Worm (Caenorhabditis elegans) whole organism, L4 larva: Measurements from ENCODE around the gene cpsf-1.
A peak's percentile ranks its signal among the peaks of the same experiment; 100 is the strongest.

Source experiments
- F37D6.2 ChIP-seq: sonication (generic microtip); optimal IDR thresholded peaks from 2 replicates; lab custom pipeline; 2016; ENCODE audit warnings: mild to moderate bottlenecking, missing genetic modification characterization, missing compliant biosample characterization
- aha-1 ChIP-seq: fragments of 150-350 bp; peaks from one replicate; lab custom pipeline; 2014; ENCODE audit warnings: missing biosample characterization, missing genetic modification characterization
- ama-1 ChIP-seq: fragments of 150-350 bp; optimal IDR thresholded peaks from 2 replicates; lab custom pipeline; 2014; ENCODE audit warnings: inconsistent platforms, mixed read lengths
- ceh-20 ChIP-seq: fragments of 200-800 bp; sonication (Bioruptor generic); IDR thresholded peaks from 2 replicates; pipeline ENCODE4 v1.3.6; 2022; ENCODE audit warnings: missing genetic modification reagents, missing genetic modification characterization, missing compliant biosample characterization
- ceh-82 ChIP-seq: sonication (generic microtip); optimal IDR thresholded peaks from 2 replicates; lab custom pipeline; 2017; ENCODE audit warnings: missing biosample characterization, missing genetic modification characterization
- cey-2 ChIP-seq: sonication (generic microtip); optimal IDR thresholded peaks from 3 replicates; lab custom pipeline; 2017; ENCODE audit warnings: missing genetic modification characterization, mild to moderate bottlenecking, missing compliant biosample characterization, antibody characterized with exemption, borderline replicate concordance; ENCODE audit not compliant: insufficient read depth
- daf-8 ChIP-seq: fragments of 200-800 bp; sonication (Bioruptor generic); IDR thresholded peaks from 2 replicates; pipeline ENCODE4 v1.3.6; 2022; ENCODE audit warnings: missing genetic modification characterization, missing compliant biosample characterization
- dpl-1 ChIP-seq: fragments of 150-350 bp; optimal IDR thresholded peaks from 2 replicates; lab custom pipeline; 2014; ENCODE audit warnings: missing biosample characterization, missing genetic modification reagents, missing genetic modification characterization
- egl-27 ChIP-seq: sonication (generic microtip); optimal IDR thresholded peaks from 3 replicates; lab custom pipeline; 2017; ENCODE audit warnings: missing biosample characterization, missing genetic modification reagents, missing genetic modification characterization
- egl-43 ChIP-seq: fragments of 200-800 bp; sonication (Bioruptor generic); IDR thresholded peaks from 2 replicates; pipeline ENCODE4 v1.3.6; 2022; ENCODE audit warnings: missing genetic modification reagents, missing genetic modification characterization, missing compliant biosample characterization
- hif-1 ChIP-seq, 2 experiments: sonication (generic microtip); optimal IDR thresholded peaks; 2 replicates each; lab custom pipeline; 2016 to 2017; ENCODE audit warnings: missing compliant biosample characterization in 2 of 2, missing genetic modification characterization in 2 of 2, missing genetic modification reagents in 2 of 2, missing genotype in 2 of 2, mild to moderate bottlenecking in 1 of 2
- hlh-11 ChIP-seq: fragments of 200-800 bp; sonication (Bioruptor generic); optimal IDR thresholded peaks from 2 replicates; lab custom pipeline; 2018; ENCODE audit warnings: mild to moderate bottlenecking, missing genetic modification characterization, missing compliant biosample characterization
- hmg-1.1 ChIP-seq: fragments of 200-800 bp; sonication (Bioruptor generic); IDR thresholded peaks from 2 replicates; pipeline ENCODE4 v1.3.6; 2022; ENCODE audit warnings: missing genetic modification reagents, missing genetic modification characterization, missing compliant biosample characterization
- lin-1 ChIP-seq: fragments of 200-800 bp; sonication (Bioruptor generic); IDR thresholded peaks from 2 replicates; pipeline ENCODE4 v1.3.6; 2022; ENCODE audit warnings: missing genetic modification reagents, missing genetic modification characterization, missing compliant biosample characterization
- lin-13 ChIP-seq: fragments of 150-350 bp; optimal IDR thresholded peaks from 2 replicates; lab custom pipeline; 2014; ENCODE audit warnings: missing biosample characterization, missing genetic modification reagents, missing genetic modification characterization
- lin-38 ChIP-seq: fragments of 200-800 bp; sonication (Bioruptor generic); IDR thresholded peaks from 2 replicates; pipeline ENCODE4 v1.3.6; 2022; ENCODE audit warnings: missing genetic modification reagents, missing genetic modification characterization, missing compliant biosample characterization
- lir-3 ChIP-seq: sonication (generic microtip); optimal IDR thresholded peaks from 2 replicates; lab custom pipeline; 2016; ENCODE audit warnings: mild to moderate bottlenecking, missing genetic modification characterization, missing compliant biosample characterization
- lsy-2 ChIP-seq, 2 experiments: fragments of 150-350 bp in 1 of 2; sonication (generic microtip) in 1 of 2; optimal IDR thresholded peaks; 2 replicates each; lab custom pipeline; 2014 to 2017; ENCODE audit warnings: missing biosample characterization in 2 of 2, missing genetic modification characterization in 2 of 2
- mdl-1 ChIP-seq, 2 experiments: fragments of 150-350 bp in 1 of 2; sonication (generic microtip) in 1 of 2; optimal IDR thresholded peaks; 2 replicates each; lab custom pipeline; 2014 to 2017; ENCODE audit warnings: missing biosample characterization in 2 of 2, missing genetic modification characterization in 2 of 2
- mxl-2 ChIP-seq: fragments of 200-800 bp; sonication (Bioruptor generic); conservative IDR thresholded peaks from 2 replicates; pipeline ENCODE4 v1.3.6; 2022; ENCODE audit warnings: missing genetic modification reagents, missing genetic modification characterization, missing compliant biosample characterization
- nhr-25 ChIP-seq: sonication (generic microtip); optimal IDR thresholded peaks from 2 replicates; lab custom pipeline; 2017; ENCODE audit warnings: missing genetic modification characterization, mild to moderate bottlenecking, missing compliant biosample characterization, antibody characterized with exemption, moderate library complexity, borderline replicate concordance; ENCODE audit not compliant: insufficient read depth
- nhr-28 ChIP-seq: fragments of 150-350 bp; optimal IDR thresholded peaks from 2 replicates; lab custom pipeline; 2014; ENCODE audit warnings: missing biosample characterization, missing genetic modification characterization
- nhr-77 ChIP-seq: fragments of 150-350 bp; optimal IDR thresholded peaks from 2 replicates; lab custom pipeline; 2014; ENCODE audit warnings: missing biosample characterization, missing genetic modification characterization
- pha-4 ChIP-seq, 2 experiments: fragments of 150-350 bp in 1 of 2; fragments of 200-800 bp in 1 of 2; sonication (Bioruptor generic) in 1 of 2; IDR thresholded peaks in 1 of 2; optimal IDR thresholded peaks in 1 of 2; 2 replicates each; pipeline versions ENCODE4 v1.3.6 to Lab custom; 2014 to 2022; ENCODE audit warnings: missing genetic modification characterization in 2 of 2, missing genetic modification reagents in 2 of 2, missing biosample characterization in 1 of 2, missing compliant biosample characterization in 1 of 2
- saeg-2 ChIP-seq: fragments of 200-800 bp; sonication (Bioruptor generic); IDR thresholded peaks from 2 replicates; pipeline ENCODE4 v1.3.6; 2022; ENCODE audit warnings: missing genetic modification reagents, missing genetic modification characterization, missing compliant biosample characterization
- set-16 ChIP-seq: fragments of 200-800 bp; sonication (Bioruptor generic); IDR thresholded peaks from 2 replicates; pipeline ENCODE4 v1.3.6; 2022; ENCODE audit warnings: missing genetic modification reagents, missing genetic modification characterization, missing compliant biosample characterization
- spr-3 ChIP-seq: fragments of 200-800 bp; sonication (Bioruptor generic); optimal IDR thresholded peaks from 2 replicates; lab custom pipeline; 2018; ENCODE audit warnings: mild to moderate bottlenecking, missing genetic modification characterization, missing compliant biosample characterization
- tra-1 ChIP-seq: fragments of 200-800 bp; sonication (Bioruptor generic); IDR thresholded peaks from 2 replicates; pipeline ENCODE4 v1.3.6; 2022; ENCODE audit warnings: missing genetic modification reagents, missing genetic modification characterization, missing compliant biosample characterization
- unc-130 ChIP-seq: sonication (generic microtip); optimal IDR thresholded peaks from 2 replicates; lab custom pipeline; 2016; ENCODE audit warnings: missing genetic modification reagents, missing genetic modification characterization, missing compliant biosample characterization
- unc-62 ChIP-seq, 3 experiments: fragments of 150-350 bp in 1 of 3; sonication (generic microtip); optimal IDR thresholded peaks in 2 of 3; peaks in 1 of 3; 1 replicate in 1 of 3; 2 replicates in 2 of 3; lab custom pipeline; 2014 to 2017; ENCODE audit warnings: missing biosample characterization in 3 of 3, missing genetic modification characterization in 3 of 3, missing genetic modification reagents in 3 of 3, missing genotype in 1 of 3
- vab-7 ChIP-seq: fragments of 200-800 bp; sonication (Bioruptor generic); IDR thresholded peaks from 2 replicates; pipeline ENCODE4 v1.3.6; 2022; ENCODE audit warnings: missing genetic modification reagents, missing genetic modification characterization, missing compliant biosample characterization
- ztf-7 ChIP-seq: fragments of 150-350 bp; optimal IDR thresholded peaks from 2 replicates; lab custom pipeline; 2014; ENCODE audit warnings: missing biosample characterization, missing genetic modification characterization

Gene cpsf-1

ce11 chrIV:2048839-2049238 lies 16.0 kb upstream of the cpsf-1 start (continued):
- TF ChIP-seq lir-3 (tag; lab: Kevin White, UChicago): no peak
- peak; percentile 23 for TF ChIP-seq spr-3 (GFP tag; lab: Kevin White, UChicago)
- TF ChIP-seq egl-43 (GFP tag; lab: Robert Waterston, UW): 0 out of 2 replicates have a peak, but pooled peaks have one; percentile 12
- TF ChIP-seq unc-62 (GFP tag; optimal IDR thresholded peaks at IDR 0.05 in 1 of 2; lab: Kevin White, UChicago): peak in 1 of 2 experiments; percentile 71
- peak; percentile 66 for TF ChIP-seq unc-62 (tag; optimal IDR thresholded peaks at IDR 0.05; lab: Kevin White, UChicago)
- peak in 1 of 2 experiments; percentile 42 for TF ChIP-seq mdl-1 (tag; optimal IDR thresholded peaks at IDR 0.05; lab: Kevin White, UChicago)
- peak; percentile 77; the same call in 1 of the 2 replicates for TF ChIP-seq ceh-20 (GFP tag; lab: Robert Waterston, UW)
- peak; percentile 62 for TF ChIP-seq F37D6.2 (tag; lab: Kevin White, UChicago)
- TF ChIP-seq lin-1 (GFP tag; lab: Robert Waterston, UW): no peak
- TF ChIP-seq hlh-11 (tag; lab: Kevin White, UChicago): peak; percentile 90
- peak; percentile 61 for TF ChIP-seq nhr-28 (tag; lab: Kevin White, UChicago)
- TF ChIP-seq hif-1 (tag; optimal IDR thresholded peaks at IDR 0.05; lab: Kevin White, UChicago): peak in 1 of 2 experiments; percentile 65
- TF ChIP-seq nhr-25: peak; percentile 80
- peak; percentile 38 for TF ChIP-seq lin-38
- peak; percentile 33 to 82 for TF ChIP-seq lsy-2 (tag; optimal IDR thresholded peaks at IDR 0.05; lab: Kevin White, UChicago)
- TF ChIP-seq hmg-1.1: peak; percentile 86
- 0 out of 2 replicates have a peak, but pooled peaks have one; percentile 33 for TF ChIP-seq tra-1 (GFP tag; lab: Robert Waterston, UW)
- TF ChIP-seq ama-1 (lab: Kevin White, UChicago): no peak
- TF ChIP-seq mxl-2 (GFP tag; lab: Robert Waterston, UW): no peak
- TF ChIP-seq lin-13 (GFP tag; lab: Kevin White, UChicago): peak; percentile 31
- TF ChIP-seq dpl-1 (GFP tag; lab: Kevin White, UChicago): peak; percentile 28

DNA sequence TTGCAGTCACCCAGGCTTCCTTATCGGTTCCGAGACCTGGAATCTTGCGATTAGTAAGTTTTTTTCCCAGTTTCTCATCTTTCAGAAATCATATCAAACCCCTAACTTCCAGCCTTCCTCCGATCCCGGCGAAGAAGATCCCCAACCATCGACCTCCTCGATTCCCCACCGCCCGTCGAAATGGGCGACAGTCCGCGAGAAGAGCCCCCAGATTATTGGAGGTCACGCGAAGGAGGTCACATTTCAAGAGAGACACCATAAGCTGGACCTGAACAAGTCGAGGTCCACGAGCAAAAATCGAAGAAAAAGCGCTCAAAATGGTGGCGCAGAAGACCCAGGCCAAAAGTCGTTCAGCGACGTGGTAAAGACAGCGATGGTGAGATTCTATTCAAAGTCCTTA lies 4.7 kb upstream of the cpsf-1 start:
- TF ChIP-seq unc-62 (GFP tag; optimal IDR thresholded peaks at IDR 0.05 in 1 of 2; lab: Kevin White, UChicago) (peak in 1 of 2 experiments; percentile 19), unc-62 (tag; optimal IDR thresholded peaks at IDR 0.05; lab: Kevin White, UChicago) (no peak), egl-27 (tag; lab: Kevin White, UChicago) (no peak), set-16 (GFP tag; lab: Robert Waterston, UW) (peak; percentile 55; the same call in 1 of the 2 replicates)

- TF ChIP-seq saeg-2 (no peak), nhr-77 (tag; lab: Kevin White, UChicago) (no peak), pha-4 (GFP tag; IDR thresholded peaks at IDR 0.05; lab: Robert Waterston, UW) (no peak), pha-4 (tag; optimal IDR thresholded peaks at IDR 0.05; lab: Kevin White, UChicago) (no peak), tra-1 (GFP tag; lab: Robert Waterston, UW) (no peak), ztf-7 (tag; lab: Kevin White, UChicago) (no peak), cey-2 (no peak), aha-1 (tag; lab: Kevin White, UChicago) (peak; percentile 49), ceh-82 (tag; lab: Kevin White, UChicago) (no peak), daf-8 (GFP tag; lab: Robert Waterston, UW) (no peak)
Observed at ce11 chrIV:2036974-2037373, 4.2 kb upstream of the cpsf-1 start, which contains the start of the genes Y76B12C.9 and cng-2. Gene Y76B12C.9, minus strand, starts transcription at chrIV:2037074. Gene cng-2, plus strand, starts transcription at chrIV:2037191.

DNA sequence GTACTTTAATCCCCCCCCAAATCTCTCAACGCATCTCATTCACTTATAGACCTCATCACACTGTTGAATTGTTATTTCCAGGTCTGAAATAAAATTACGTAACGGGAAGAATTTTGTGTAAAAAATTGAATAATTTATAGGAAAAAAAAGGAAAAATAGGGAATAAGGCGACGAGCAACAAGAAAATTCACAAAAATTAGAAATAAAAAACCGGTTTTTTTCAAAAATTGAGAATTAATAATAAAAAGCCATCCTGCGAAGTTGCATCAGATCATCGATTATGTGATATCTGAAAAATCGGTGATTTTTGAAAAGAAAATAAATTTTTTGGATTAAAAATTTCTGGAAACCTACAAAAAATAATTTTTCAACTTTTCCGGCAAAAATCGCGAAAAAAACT lies 23.9 kb downstream of the cpsf-1 start:
- TF ChIP-seq unc-130 (GFP tag; lab: Kevin White, UChicago) (peak; percentile 2), lsy-2 (tag; optimal IDR thresholded peaks at IDR 0.05; lab: Kevin White, UChicago) (no peak), egl-43 (GFP tag; lab: Robert Waterston, UW) (no peak)

- peak; percentile 41 for TF ChIP-seq aha-1 (tag; lab: Kevin White, UChicago)
- TF ChIP-seq vab-7 (GFP tag; lab: Robert Waterston, UW): no peak
Observed at ce11 chrIV:2002290-2002689, 30.5 kb downstream of the cpsf-1 start.
